Worm (Caenorhabditis elegans): Measurements from ENCODE around the gene T10B5.8.
A peak's percentile ranks its signal among the peaks of the same experiment; 100 is the strongest.

Gene T10B5.8

DNA sequence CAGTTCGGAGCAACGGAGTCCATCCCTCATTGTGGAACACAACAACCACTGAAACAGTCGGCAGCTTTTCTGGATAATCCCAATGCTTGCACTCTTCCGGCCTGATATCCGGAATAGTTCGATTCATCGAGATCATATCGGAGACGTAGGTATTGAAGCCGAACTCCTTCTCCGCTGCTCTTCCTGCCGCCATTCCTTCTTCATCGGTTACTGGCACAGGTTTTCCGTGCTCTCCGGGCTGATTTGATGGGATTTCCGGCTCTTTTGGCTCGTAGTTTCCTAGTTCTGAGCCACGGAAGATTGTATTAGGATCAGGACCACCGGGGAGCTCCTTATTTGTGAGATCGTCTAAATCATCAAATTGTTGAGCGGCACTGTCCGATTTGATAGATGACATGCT lies 21.8 kb upstream of the T10B5.8 start:
- TF ChIP-seq unc-42 (tag; optimal IDR thresholded peaks at IDR 0.05) (no peak), sox-2 (GFP tag; IDR thresholded peaks at IDR 0.05) (no peak), hlh-8 (tag; optimal IDR thresholded peaks at IDR 0.05) (no peak), sdc-2 (tag; optimal IDR thresholded peaks at IDR 0.05) (no peak), ceh-22 (tag; optimal IDR thresholded peaks at IDR 0.05) (no peak), ztf-16 (tag; optimal IDR thresholded peaks at IDR 0.05) (no peak), Y22D7AL.16 (tag; optimal IDR thresholded peaks at IDR 0.05) (no peak), nfya-1 (tag; optimal IDR thresholded peaks at IDR 0.05) (no peak), K09A11.1 (tag; optimal IDR thresholded peaks at IDR 0.05; ENCODE audit: insufficient read depth) (no peak), pqm-1 (tag; optimal IDR thresholded peaks at IDR 0.05) (no peak), pros-1 (tag; optimal IDR thresholded peaks at IDR 0.05) (no peak), nhr-232 (tag; optimal IDR thresholded peaks at IDR 0.05) (no peak), ceh-24 (tag; optimal IDR thresholded peaks at IDR 0.05) (no peak), hlh-6 (tag; optimal IDR thresholded peaks at IDR 0.05) (no peak)

DNA sequence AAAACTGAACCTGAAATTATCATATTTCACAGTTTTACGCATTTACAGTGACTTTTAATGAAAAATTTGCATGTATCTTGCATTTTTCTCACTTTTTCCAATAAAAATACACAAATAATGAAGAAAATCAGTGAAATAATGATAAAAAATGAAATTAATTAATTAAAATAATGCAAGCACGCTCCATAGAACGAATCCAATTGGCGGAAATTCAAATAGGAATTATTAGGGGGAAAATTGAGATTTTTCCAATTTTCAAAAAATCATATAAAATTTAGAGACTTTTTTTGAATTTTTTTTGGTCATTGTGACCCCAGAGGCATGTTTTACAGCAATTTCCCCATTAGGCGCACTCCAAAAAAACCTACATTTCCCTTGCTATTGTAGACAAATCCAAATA lies 21.1 kb upstream of the T10B5.8 start:
- TF ChIP-seq hlh-30 (tag; optimal IDR thresholded peaks at IDR 0.05; ENCODE audit: insufficient read depth): no peak
- no peak for TF ChIP-seq lin-11 (tag; optimal IDR thresholded peaks at IDR 0.05)
- no peak for TF ChIP-seq che-1 (tag; optimal IDR thresholded peaks at IDR 0.05)
- TF ChIP-seq ceh-18 (tag; optimal IDR thresholded peaks at IDR 0.05): no peak
- TF ChIP-seq dve-1 (tag; optimal IDR thresholded peaks at IDR 0.05): no peak
- no peak for TF ChIP-seq ceh-6 (GFP tag; optimal IDR thresholded peaks at IDR 0.05)
- TF ChIP-seq ceh-31 (tag; optimal IDR thresholded peaks at IDR 0.05): no peak
- no peak for TF ChIP-seq ama-1 (optimal IDR thresholded peaks at IDR 0.05)
- TF ChIP-seq rnt-1 (tag; optimal IDR thresholded peaks at IDR 0.05): no peak

DNA sequence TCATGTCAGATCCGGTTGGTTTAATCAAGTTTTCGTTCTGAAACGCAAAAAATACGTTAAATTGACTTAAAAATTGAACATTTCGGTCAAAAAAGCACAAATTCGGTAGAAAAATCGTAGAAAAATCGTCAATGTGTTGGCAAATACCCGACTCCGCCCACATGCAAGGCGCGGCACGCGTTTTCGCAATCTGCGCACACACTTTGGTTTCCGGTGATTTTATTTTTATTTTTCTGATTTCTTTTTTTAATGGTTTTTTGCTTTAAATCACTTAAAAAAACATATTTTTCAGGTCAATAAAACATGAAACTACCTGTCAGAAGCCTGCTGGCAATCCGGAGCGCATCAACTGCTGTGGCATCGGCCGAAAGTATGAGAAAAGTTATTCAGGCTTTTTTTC lies 20.6 kb upstream of the T10B5.8 start, which contains the start of the genes gly-7 and mrpl-39:
Gene gly-7 (minus strand): TSS at position 37 of the 400 bp plus-strand sequence.
Gene mrpl-39 (plus strand): TSS at position 293 of the 400 bp plus-strand sequence.
- TF ChIP-seq che-1 (tag; optimal IDR thresholded peaks at IDR 0.05) (peak; percentile 47), fax-1 (tag; optimal IDR thresholded peaks at IDR 0.05) (no peak), C38D4.7 (GFP tag; optimal IDR thresholded peaks at IDR 0.05) (peak; percentile 59), F13H6.1 (tag; optimal IDR thresholded peaks at IDR 0.05) (no peak), hlh-30 (tag; optimal IDR thresholded peaks at IDR 0.05; ENCODE audit: insufficient read depth) (no peak), ceh-19 (GFP tag; optimal IDR thresholded peaks at IDR 0.05) (peak; percentile 14), lim-6 (tag; optimal IDR thresholded peaks at IDR 0.05) (no peak), dve-1 (tag; optimal IDR thresholded peaks at IDR 0.05) (no peak), ttx-3 (tag; optimal IDR thresholded peaks at IDR 0.05) (peak; percentile 27), pha-4 (tag; optimal IDR thresholded peaks at IDR 0.05) (no peak), ceh-31 (tag; optimal IDR thresholded peaks at IDR 0.05) (peak; percentile 35), pros-1 (tag; optimal IDR thresholded peaks at IDR 0.05) (no peak), ceh-45 (GFP tag; IDR thresholded peaks at IDR 0.05) (peak; percentile 37; the same call in 1 of the 2 replicates), T23F11.4 (GFP tag; optimal IDR thresholded peaks at IDR 0.05) (no peak), ama-1 (optimal IDR thresholded peaks at IDR 0.05) (no peak), ref-2 (tag; optimal IDR thresholded peaks at IDR 0.05) (no peak), ceh-24 (tag; optimal IDR thresholded peaks at IDR 0.05) (no peak), ceh-14 (tag; optimal IDR thresholded peaks at IDR 0.05) (no peak), K02D7.2 (tag; optimal IDR thresholded peaks at IDR 0.05) (no peak), gmeb-2 (tag; optimal IDR thresholded peaks at IDR 0.05) (peak; percentile 47), hlh-13 (GFP tag; optimal IDR thresholded peaks at IDR 0.05) (no peak), unc-55 (GFP tag; optimal IDR thresholded peaks at IDR 0.05) (no peak), tbx-7 (tag; optimal IDR thresholded peaks at IDR 0.05) (no peak), ceh-2 (tag; optimal IDR thresholded peaks at IDR 0.05) (no peak), fkh-10 (GFP tag; optimal IDR thresholded peaks at IDR 0.05) (no peak), tbx-2 (tag; optimal IDR thresholded peaks at IDR 0.05) (peak; percentile 55), ztf-16 (tag; optimal IDR thresholded peaks at IDR 0.05) (peak; percentile 47), rnt-1 (tag; optimal IDR thresholded peaks at IDR 0.05) (no peak), ceh-22 (tag; optimal IDR thresholded peaks at IDR 0.05) (no peak), sox-4 (tag; optimal IDR thresholded peaks at IDR 0.05) (peak; percentile 44), ceh-6 (GFP tag; optimal IDR thresholded peaks at IDR 0.05) (no peak), lin-11 (tag; optimal IDR thresholded peaks at IDR 0.05) (peak; percentile 61), elt-4 (tag; optimal IDR thresholded peaks at IDR 0.05) (no peak), eyg-1 (tag; optimal IDR thresholded peaks at IDR 0.05) (no peak), odd-2 (tag; optimal IDR thresholded peaks at IDR 0.05) (peak; percentile 7), ceh-48 (tag; optimal IDR thresholded peaks at IDR 0.05) (no peak), Y22D7AL.16 (tag; optimal IDR thresholded peaks at IDR 0.05) (no peak), pat-9 (tag; optimal IDR thresholded peaks at IDR 0.05) (peak; percentile 48), nfya-1 (tag; optimal IDR thresholded peaks at IDR 0.05) (peak; percentile 59)

All from whole organism, late embryonic.